Fruit fly (Drosophila melanogaster) whole organism, embryonic: Measurements from ENCODE around the gene zen2.

Experiments
- Aef1 ChIP-seq: fragments of 200-800 bp; sonication (Bioruptor generic); IDR thresholded peaks from 3 replicates; pipeline ENCODE4 v1.3.6; 2022; ENCODE audit warnings: missing biosample characterization, missing genetic modification characterization
- Atf3 ChIP-seq: fragments of 200-800 bp; sonication (Bioruptor generic); optimal IDR thresholded peaks from 3 replicates; lab custom pipeline; 2016; ENCODE audit warnings: missing biosample characterization, missing genetic modification characterization
- CG10209 ChIP-seq: fragments of 200-800 bp; sonication (Bioruptor generic); optimal IDR thresholded peaks from 3 replicates; lab custom pipeline; 2017; ENCODE audit warnings: missing biosample characterization, mild to moderate bottlenecking, missing genetic modification characterization, missing genetic modification reagents
- CG11093 ChIP-seq: fragments of 200-800 bp; sonication (Bioruptor generic); IDR thresholded peaks from 3 replicates; pipeline ENCODE4 v1.3.6; 2022; ENCODE audit warnings: missing biosample characterization, missing genetic modification characterization
- CG11560 ChIP-seq: fragments of 200-800 bp; sonication (Bioruptor generic); IDR thresholded peaks from 3 replicates; pipeline ENCODE4 v1.3.6; 2022; ENCODE audit warnings: missing biosample characterization, missing genetic modification characterization
- CG1647 ChIP-seq: fragments of 200-800 bp; sonication (Bioruptor generic); optimal IDR thresholded peaks from 3 replicates; lab custom pipeline; 2016; ENCODE audit warnings: missing biosample characterization, missing genetic modification characterization
- CG17612 ChIP-seq: fragments of 200-800 bp; sonication (Bioruptor generic); IDR thresholded peaks from 2 replicates; pipeline ENCODE4 v1.3.6; 2022; ENCODE audit warnings: missing biosample characterization, missing genetic modification characterization
- CG18599 ChIP-seq: fragments of 200-800 bp; sonication (Bioruptor generic); optimal IDR thresholded peaks from 3 replicates; lab custom pipeline; 2017; ENCODE audit warnings: missing biosample characterization, missing genetic modification characterization, mild to moderate bottlenecking, moderate library complexity, missing genetic modification reagents
- CG2889 ChIP-seq: fragments of 200-800 bp; sonication (Bioruptor generic); IDR thresholded peaks from 3 replicates; pipeline ENCODE4 v1.3.6; 2022; ENCODE audit warnings: missing biosample characterization, missing genetic modification characterization
- CG30431 ChIP-seq: fragments of 200-800 bp; sonication (Bioruptor generic); optimal IDR thresholded peaks from 2 replicates; lab custom pipeline; 2017; ENCODE audit warnings: missing biosample characterization, missing genetic modification characterization
- CG32532 ChIP-seq: fragments of 200-800 bp; sonication (Bioruptor generic); IDR thresholded peaks from 2 replicates; pipeline ENCODE4 v1.3.6; 2022; ENCODE audit warnings: missing biosample characterization, missing genetic modification characterization
- CG6175 ChIP-seq: fragments of 200-800 bp; sonication (Bioruptor generic); IDR thresholded peaks from 3 replicates; pipeline ENCODE4 v1.3.6; 2022; ENCODE audit warnings: missing biosample characterization, missing genetic modification characterization
- CG6683 ChIP-seq: fragments of 200-800 bp; sonication (Bioruptor generic); optimal IDR thresholded peaks from 2 replicates; lab custom pipeline; 2017; ENCODE audit warnings: missing biosample characterization, mild to moderate bottlenecking, missing genetic modification characterization, missing genetic modification reagents
- CG6813 ChIP-seq: fragments of 200-800 bp; sonication (Bioruptor generic); optimal IDR thresholded peaks from 2 replicates; lab custom pipeline; 2017; ENCODE audit warnings: missing biosample characterization, missing genetic modification characterization, mild to moderate bottlenecking, moderate library complexity, missing genetic modification reagents
- CG7372 ChIP-seq: fragments of 200-800 bp; sonication (Bioruptor generic); IDR thresholded peaks from 2 replicates; pipeline ENCODE4 v1.3.6; 2022; ENCODE audit warnings: missing biosample characterization, missing genetic modification characterization
- CG7963 ChIP-seq: fragments of 200-800 bp; sonication (Bioruptor generic); IDR thresholded peaks from 3 replicates; pipeline ENCODE4 v1.3.6; 2022; ENCODE audit warnings: missing biosample characterization, missing genetic modification characterization; ENCODE audit not compliant: partially characterized antibody
- CG7987 ChIP-seq: fragments of 200-800 bp; sonication (Bioruptor generic); optimal IDR thresholded peaks from 2 replicates; lab custom pipeline; 2018; ENCODE audit warnings: missing biosample characterization, mild to moderate bottlenecking, missing genetic modification characterization, moderate library complexity
- CG8290 ChIP-seq, 3 experiments: fragments of 200-800 bp; sonication (Bioruptor generic); optimal IDR thresholded peaks; 2 replicates each; lab custom pipeline; 2016 to 2019; ENCODE audit warnings: missing biosample characterization in 3 of 3, missing genetic modification characterization in 3 of 3, mild to moderate bottlenecking in 2 of 3, moderate library complexity in 1 of 3
- CG8765 ChIP-seq: fragments of 200-800 bp; sonication (Bioruptor generic); IDR thresholded peaks from 2 replicates; pipeline ENCODE4 v1.3.6; 2022; ENCODE audit warnings: missing biosample characterization, missing genetic modification characterization
- CG9437 ChIP-seq: fragments of 200-800 bp; sonication (Bioruptor generic); optimal IDR thresholded peaks from 2 replicates; lab custom pipeline; 2018; ENCODE audit warnings: missing biosample characterization, mild to moderate bottlenecking, missing genetic modification characterization
- CG9932 ChIP-seq: fragments of 200-800 bp; sonication (Bioruptor generic); IDR thresholded peaks from 2 replicates; pipeline ENCODE4 v1.3.6; 2022; ENCODE audit warnings: missing biosample characterization, missing genetic modification characterization
- Doc3 ChIP-seq: fragments of 200-800 bp; sonication (Bioruptor generic); IDR thresholded peaks from 3 replicates; pipeline ENCODE4 v1.3.6; 2022; ENCODE audit warnings: missing biosample characterization, missing genetic modification characterization; ENCODE audit not compliant: partially characterized antibody
- Hey ChIP-seq: fragments of 200-800 bp; sonication (Bioruptor generic); optimal IDR thresholded peaks from 3 replicates; lab custom pipeline; 2018; ENCODE audit warnings: missing biosample characterization, mild to moderate bottlenecking, missing genetic modification characterization
- Jarid2 ChIP-seq: fragments of 200-800 bp; sonication (Bioruptor generic); optimal IDR thresholded peaks from 3 replicates; lab custom pipeline; 2017; ENCODE audit warnings: mild to moderate bottlenecking, missing biosample characterization, missing genetic modification reagents, missing genetic modification characterization
- Lim3 ChIP-seq: fragments of 200-800 bp; sonication (Bioruptor generic); IDR thresholded peaks from 2 replicates; pipeline ENCODE4 v1.3.6; 2022; ENCODE audit warnings: missing biosample characterization, missing genetic modification characterization
- Neu2 ChIP-seq: fragments of 200-800 bp; sonication (Bioruptor generic); optimal IDR thresholded peaks from 3 replicates; lab custom pipeline; 2016; ENCODE audit warnings: missing biosample characterization, missing genetic modification characterization, borderline replicate concordance
- Optix ChIP-seq: fragments of 200-800 bp; sonication (Bioruptor generic); IDR thresholded peaks from 3 replicates; pipeline ENCODE4 v1.3.6; 2022; ENCODE audit warnings: missing biosample characterization, missing genetic modification characterization
- Rx ChIP-seq: fragments of 200-800 bp; sonication (Bioruptor generic); IDR thresholded peaks from 2 replicates; pipeline ENCODE4 v1.3.6; 2022; ENCODE audit warnings: missing biosample characterization, missing genetic modification characterization
- Sry-δ ChIP-seq: fragments of 200-800 bp; sonication (Bioruptor generic); optimal IDR thresholded peaks from 2 replicates; lab custom pipeline; 2016; ENCODE audit warnings: missing biosample characterization, missing genetic modification characterization
- Taf1 ChIP-seq: fragments of 200-800 bp; sonication (Bioruptor generic); IDR thresholded peaks from 2 replicates; pipeline ENCODE4 v1.3.6; 2022; ENCODE audit warnings: missing biosample characterization, missing genetic modification characterization
- YL-1 ChIP-seq: fragments of 200-800 bp; sonication (Bioruptor generic); optimal IDR thresholded peaks from 3 replicates; lab custom pipeline; 2017; ENCODE audit warnings: missing biosample characterization, mild to moderate bottlenecking, missing genetic modification characterization
- abd-A ChIP-seq: fragments of 200-800 bp; sonication (Bioruptor generic); optimal IDR thresholded peaks from 3 replicates; lab custom pipeline; 2019; ENCODE audit warnings: missing biosample characterization, mild to moderate bottlenecking, missing genetic modification characterization, moderate library complexity
- bbx ChIP-seq: fragments of 200-800 bp; sonication (Bioruptor generic); IDR thresholded peaks from 2 replicates; pipeline ENCODE4 v1.3.6; 2022; ENCODE audit warnings: missing biosample characterization, missing genetic modification characterization; ENCODE audit not compliant: partially characterized antibody
- cad ChIP-seq: fragments of >200 bp; optimal IDR thresholded peaks from 2 replicates; lab custom pipeline; 2017; ENCODE audit warnings: missing biosample characterization, missing genetic modification characterization
- croc ChIP-seq: fragments of 200-800 bp; sonication (Bioruptor generic); conservative IDR thresholded peaks from 3 replicates; pipeline ENCODE4 v1.3.6; 2022; ENCODE audit warnings: missing biosample characterization, missing genetic modification characterization
- danr ChIP-seq: fragments of 200-800 bp; sonication (Bioruptor generic); IDR thresholded peaks from 2 replicates; pipeline ENCODE4 v1.3.6; 2022; ENCODE audit warnings: missing biosample characterization, missing genetic modification characterization
- emc ChIP-seq: fragments of 200-800 bp; sonication (Bioruptor generic); optimal IDR thresholded peaks from 2 replicates; lab custom pipeline; 2016; ENCODE audit warnings: missing biosample characterization, missing genetic modification characterization
- exex ChIP-seq: fragments of 200-800 bp; sonication (Bioruptor generic); optimal IDR thresholded peaks from 4 replicates; lab custom pipeline; 2018; ENCODE audit warnings: missing biosample characterization, mild to moderate bottlenecking, missing genetic modification characterization, moderate library complexity
- gcm ChIP-seq: fragments of 200-800 bp; sonication (Bioruptor generic); optimal IDR thresholded peaks from 2 replicates; lab custom pipeline; 2019; ENCODE audit warnings: missing biosample characterization, mild to moderate bottlenecking, missing genetic modification characterization, moderate library complexity
- gem ChIP-seq: fragments of 200-800 bp; sonication (Bioruptor generic); optimal IDR thresholded peaks from 2 replicates; lab custom pipeline; 2019; ENCODE audit warnings: missing biosample characterization, mild to moderate bottlenecking, missing genetic modification characterization, moderate library complexity
- grn ChIP-seq: fragments of 200-800 bp; sonication (Bioruptor generic); optimal IDR thresholded peaks from 3 replicates; lab custom pipeline; 2017; ENCODE audit warnings: missing biosample characterization, missing genetic modification characterization
- kah ChIP-seq: fragments of 200-800 bp; sonication (Bioruptor generic); optimal IDR thresholded peaks from 2 replicates; lab custom pipeline; 2018; ENCODE audit warnings: missing biosample characterization, mild to moderate bottlenecking, missing genetic modification characterization
- knrl ChIP-seq: fragments of 200-800 bp; sonication (Bioruptor generic); IDR thresholded peaks from 3 replicates; pipeline ENCODE4 v1.3.6; 2022; ENCODE audit warnings: missing biosample characterization, missing genetic modification characterization; ENCODE audit not compliant: partially characterized antibody
- nmo ChIP-seq: fragments of 200-800 bp; sonication (Bioruptor generic); optimal IDR thresholded peaks from 2 replicates; lab custom pipeline; 2018; ENCODE audit warnings: missing biosample characterization, mild to moderate bottlenecking, missing genetic modification characterization, moderate library complexity
- pnt ChIP-seq: fragments of 200-800 bp; sonication (Bioruptor generic); optimal IDR thresholded peaks from 3 replicates; lab custom pipeline; 2016; ENCODE audit warnings: missing biosample characterization, missing genetic modification characterization
- salm ChIP-seq: fragments of 200-800 bp; sonication (Bioruptor generic); optimal IDR thresholded peaks from 2 replicates; lab custom pipeline; 2018; ENCODE audit warnings: missing biosample characterization, mild to moderate bottlenecking, missing genetic modification characterization
- slou ChIP-seq: fragments of 200-800 bp; sonication (Bioruptor generic); optimal IDR thresholded peaks from 3 replicates; lab custom pipeline; 2016; ENCODE audit warnings: missing biosample characterization, missing genetic modification characterization
- stwl ChIP-seq: fragments of 200-800 bp; sonication (Bioruptor generic); optimal IDR thresholded peaks from 3 replicates; lab custom pipeline; 2018; ENCODE audit warnings: missing biosample characterization, mild to moderate bottlenecking, missing genetic modification characterization, moderate library complexity
- tgo ChIP-seq: fragments of 200-800 bp; sonication (Bioruptor generic); IDR thresholded peaks from 3 replicates; pipeline ENCODE4 v1.3.6; 2022; ENCODE audit warnings: missing biosample characterization, missing genetic modification characterization
- vfl ChIP-seq: fragments of 200-800 bp; sonication (Bioruptor generic); optimal IDR thresholded peaks from 2 replicates; lab custom pipeline; 2016; ENCODE audit warnings: missing biosample characterization, missing genetic modification characterization
- zen ChIP-seq: fragments of 200-800 bp; sonication (Bioruptor generic); optimal IDR thresholded peaks from 3 replicates; lab custom pipeline; 2018; ENCODE audit warnings: missing biosample characterization, mild to moderate bottlenecking, missing genetic modification characterization, moderate library complexity

Gene zen2

dm6 chr3R:6708858-6709257, 35.1 kb downstream of the zen2 start (continued):
- no peak for TF ChIP-seq CG11560 (tag; lab: Robert Waterston, UW)
- TF ChIP-seq CG7963 (GFP tag; lab: Robert Waterston, UW), result peak; percentile 52; the same call in 1 of the 3 replicates
- no peak for TF ChIP-seq Jarid2 (GFP tag; lab: Kevin White, UChicago)
- TF ChIP-seq gem (tag; lab: Kevin White, UChicago), result no peak
- no peak for TF ChIP-seq Atf3 (GFP tag; lab: Kevin White, UChicago)
- TF ChIP-seq CG30431 (GFP tag; lab: Kevin White, UChicago), result no peak
- no peak for TF ChIP-seq slou (GFP tag; lab: Kevin White, UChicago)
- no peak for TF ChIP-seq CG7372 (GFP tag; lab: Robert Waterston, UW)
- TF ChIP-seq danr (GFP tag; lab: Robert Waterston, UW), result no peak
- no peak for TF ChIP-seq vfl (GFP tag; lab: Kevin White, UChicago)
- TF ChIP-seq cad (GFP tag; lab: Kevin White, UChicago), result no peak
- no peak for TF ChIP-seq Neu2
- no peak for TF ChIP-seq CG6175 (GFP tag; lab: Robert Waterston, UW)
- TF ChIP-seq CG2889 (GFP tag; lab: Robert Waterston, UW), result no peak
- TF ChIP-seq CG7987 (GFP tag; lab: Kevin White, UChicago), result no peak
- no peak for TF ChIP-seq emc
- TF ChIP-seq CG8290 (GFP tag; optimal IDR thresholded peaks at IDR 0.05; lab: Kevin White, UChicago), result peak; percentile 71
- no peak for TF ChIP-seq CG8290 (tag; optimal IDR thresholded peaks at IDR 0.05; lab: Kevin White, UChicago)
- TF ChIP-seq Sry-δ (GFP tag; lab: Kevin White, UChicago), result peak; percentile 31
- no peak for TF ChIP-seq CG17612 (GFP tag; lab: Robert Waterston, UW)
- no peak for TF ChIP-seq CG11093 (GFP tag; lab: Robert Waterston, UW)
- TF ChIP-seq bbx (GFP tag; lab: Robert Waterston, UW), result peak; percentile 55
- no peak for TF ChIP-seq CG6683 (GFP tag; lab: Kevin White, UChicago)
- no peak for TF ChIP-seq gcm (GFP tag; lab: Kevin White, UChicago)
- TF ChIP-seq YL-1 (GFP tag; lab: Kevin White, UChicago), result no peak
- TF ChIP-seq CG32532 (GFP tag; lab: Robert Waterston, UW), result no peak
- TF ChIP-seq CG9437 (GFP tag; lab: Kevin White, UChicago), result no peak
- TF ChIP-seq Taf1 (GFP tag; lab: Robert Waterston, UW), result no peak
- TF ChIP-seq pnt, result peak; percentile 6
- TF ChIP-seq stwl (tag; lab: Kevin White, UChicago), result peak; percentile 100
- TF ChIP-seq knrl (GFP tag; lab: Robert Waterston, UW), result peak; percentile 49
- TF ChIP-seq Doc3 (GFP tag; lab: Robert Waterston, UW), result no peak
- TF ChIP-seq abd-A (tag; lab: Kevin White, UChicago), result no peak
- peak; percentile 60 for TF ChIP-seq nmo (GFP tag; lab: Kevin White, UChicago)
- no peak for TF ChIP-seq Optix (GFP tag; lab: Robert Waterston, UW)
- TF ChIP-seq grn (GFP tag; lab: Kevin White, UChicago), result no peak
- TF ChIP-seq Hey (tag; lab: Kevin White, UChicago), result no peak
- TF ChIP-seq salm (tag; lab: Kevin White, UChicago), result no peak
- no peak for TF ChIP-seq CG1647
- no peak for TF ChIP-seq Aef1
- no peak for TF ChIP-seq croc (GFP tag; lab: Robert Waterston, UW)
- no peak for TF ChIP-seq tgo (GFP tag; lab: Robert Waterston, UW)
- no peak for TF ChIP-seq CG6813 (GFP tag; lab: Kevin White, UChicago)
- no peak for TF ChIP-seq kah (GFP tag; lab: Kevin White, UChicago)
- TF ChIP-seq exex (tag; lab: Kevin White, UChicago), result no peak
- peak; percentile 36 for TF ChIP-seq zen
- 0 out of 2 replicates have a peak, but pooled peaks have one; percentile 6 for TF ChIP-seq CG8765 (GFP tag; lab: Robert Waterston, UW)
- TF ChIP-seq CG9932 (GFP tag; lab: Robert Waterston, UW), result no peak
- TF ChIP-seq Rx (GFP tag; lab: Robert Waterston, UW), result no peak
- TF ChIP-seq Lim3 (GFP tag; lab: Robert Waterston, UW), result no peak
- TF ChIP-seq CG10209 (GFP tag; lab: Kevin White, UChicago), result no peak
- no peak for TF ChIP-seq CG18599 (GFP tag; lab: Kevin White, UChicago)
